Worm (Caenorhabditis elegans): Measurements from ENCODE around the gene inx-6.

- TF ChIP-seq sox-4 (tag; optimal IDR thresholded peaks at IDR 0.05) (no peak), fax-1 (tag; optimal IDR thresholded peaks at IDR 0.05) (no peak), pqm-1 (tag; optimal IDR thresholded peaks at IDR 0.05) (no peak), pag-3 (tag; optimal IDR thresholded peaks at IDR 0.05; ENCODE audit: borderline replicate concordance) (no peak), ama-1 (optimal IDR thresholded peaks at IDR 0.05) (no peak)
Measured at ce11 chrIV:12744713-12745112, 1.7 kb upstream of the inx-6 start, which contains the start of gene C36H8.1.
